Worm (Caenorhabditis elegans): Measurements from ENCODE around the gene acs-15.
"Not testable (repeated sequence)": the region's sequence is repeated elsewhere in the genome, so short reads cannot be mapped to it uniquely, and the experiment has no call there.

The acs-15 gene

DNA sequence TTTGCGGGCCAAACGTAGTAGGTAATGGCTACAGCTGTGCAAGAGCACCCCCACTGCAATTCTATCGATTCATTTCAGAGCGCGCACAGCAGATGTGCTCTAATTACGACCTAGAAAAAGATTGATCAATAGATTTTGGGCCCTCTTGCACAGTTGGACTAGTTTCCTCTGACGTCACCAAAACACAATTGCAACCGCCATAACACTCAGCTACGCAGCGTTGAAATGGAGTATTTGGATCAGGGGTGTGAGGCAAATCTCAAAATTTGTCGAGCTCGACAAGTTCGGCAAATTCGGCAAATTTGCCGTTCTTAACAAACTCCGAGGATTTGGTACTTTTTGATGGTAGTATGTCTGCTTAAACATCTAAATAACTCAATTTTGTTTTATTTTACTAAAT lies 34.1 kb downstream of the acs-15 start, which contains the start of gene fbxc-18:
fbxc-18 (minus strand) TSS at position 101 of the 400 bp plus-strand sequence.
- TF ChIP-seq tra-1 (GFP tag; IDR thresholded peaks at IDR 0.05); mes-2 (tag; optimal IDR thresholded peaks at IDR 0.05; ENCODE audit: poor library complexity, severe bottlenecking); nhr-48 (tag; optimal IDR thresholded peaks at IDR 0.05): not testable (repeated sequence)

DNA sequence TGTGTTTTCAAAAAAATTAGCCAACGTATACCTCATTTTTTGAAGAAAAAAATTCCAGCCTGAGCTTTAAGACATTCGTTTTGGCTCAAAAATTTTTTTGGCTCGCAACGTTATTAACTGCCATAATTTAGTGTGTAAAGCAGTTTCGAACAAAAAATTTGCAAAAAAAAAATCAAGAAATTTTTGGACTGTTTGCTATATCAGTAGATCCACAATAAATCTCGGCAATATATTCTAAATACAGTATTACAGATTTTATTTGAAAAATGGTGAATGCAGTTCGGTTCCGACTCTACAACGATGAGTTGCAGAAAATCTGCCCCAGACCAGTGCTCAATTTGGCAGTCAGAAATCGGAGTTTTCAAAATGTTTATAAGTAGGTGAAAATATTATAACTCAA lies 35.3 kb downstream of the acs-15 start, which contains the start of gene C32B5.6:
C32B5.6 (plus strand) TSS at position 301 of the 400 bp plus-strand sequence.
- TF ChIP-seq spr-1, nhr-11, ceh-82 (tag; optimal IDR thresholded peaks at IDR 0.05): not testable (repeated sequence)

DNA sequence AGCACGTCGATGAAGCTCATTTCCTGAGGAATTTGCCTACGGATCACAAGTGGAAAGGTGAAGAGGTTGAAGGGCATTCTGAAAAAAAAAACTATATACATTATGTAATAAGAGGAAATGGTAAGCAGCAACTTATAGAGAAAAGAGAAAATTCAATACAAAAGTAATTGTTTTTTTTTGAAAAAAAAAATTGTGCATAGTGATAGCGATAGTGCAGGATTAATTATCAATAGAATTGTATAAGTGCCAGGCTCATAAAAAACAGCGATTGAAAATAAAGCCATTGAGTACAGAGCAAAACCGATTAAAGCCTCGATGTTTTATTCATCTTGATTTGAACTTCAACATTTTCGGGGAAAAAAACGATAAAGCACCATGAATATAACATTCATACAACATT lies 40.0 kb downstream of the acs-15 start, which contains the start of gene C32B5.15:
C32B5.15 (minus strand) TSS at position 101 of the 400 bp plus-strand sequence.
- TF ChIP-seq arid-1 (GFP tag; conservative IDR thresholded peaks at IDR 0.05) (no peak), duxl-1 (tag; optimal IDR thresholded peaks at IDR 0.05; ENCODE audit: poor library complexity) (no peak), snpc-4 (tag; optimal IDR thresholded peaks at IDR 0.05) (no peak), lir-3 (tag; optimal IDR thresholded peaks at IDR 0.05) (no peak), nhr-25 (tag; optimal IDR thresholded peaks at IDR 0.05; ENCODE audit: borderline replicate concordance, insufficient read depth) (no peak), R02D3.7 (tag; optimal IDR thresholded peaks at IDR 0.05) (no peak), ceh-44 (GFP tag; IDR thresholded peaks at IDR 0.05) (no peak), egl-43 (GFP tag; IDR thresholded peaks at IDR 0.05) (no peak), aha-1 (tag) (no peak), mxl-3 (GFP tag; optimal IDR thresholded peaks at IDR 0.05) (no peak), ZK337.2 (GFP tag; IDR thresholded peaks at IDR 0.05) (no peak), ztf-11 (tag; optimal IDR thresholded peaks at IDR 0.05) (no peak)

DNA sequence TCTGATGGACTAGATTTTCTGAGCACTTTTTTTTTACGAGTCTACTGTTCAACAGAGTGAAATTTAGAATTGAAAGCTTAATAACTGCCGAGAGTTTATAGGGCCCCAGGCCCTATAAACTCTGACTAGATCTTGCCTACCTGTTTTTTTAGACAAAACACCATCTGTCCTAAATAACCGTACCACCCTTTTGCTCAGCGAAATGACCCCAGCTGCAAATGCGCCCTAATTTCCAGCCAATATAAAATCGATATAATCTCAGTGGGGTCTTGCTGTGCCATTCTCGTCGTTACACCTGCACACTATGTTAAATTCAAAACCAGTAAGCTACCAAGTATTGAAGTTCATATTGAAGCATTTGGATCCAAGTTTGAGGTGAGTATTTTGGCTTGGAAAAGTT lies 41.2 kb downstream of the acs-15 start, which contains the start of gene fbxc-14:
fbxc-14 (plus strand) TSS at position 301 of the 400 bp plus-strand sequence.
- TF ChIP-seq ztf-7 (tag; optimal IDR thresholded peaks at IDR 0.05), result no peak
- TF ChIP-seq mdl-1 (tag; optimal IDR thresholded peaks at IDR 0.05), result no peak
- no peak for TF ChIP-seq daf-12 (tag; optimal IDR thresholded peaks at IDR 0.05)

DNA sequence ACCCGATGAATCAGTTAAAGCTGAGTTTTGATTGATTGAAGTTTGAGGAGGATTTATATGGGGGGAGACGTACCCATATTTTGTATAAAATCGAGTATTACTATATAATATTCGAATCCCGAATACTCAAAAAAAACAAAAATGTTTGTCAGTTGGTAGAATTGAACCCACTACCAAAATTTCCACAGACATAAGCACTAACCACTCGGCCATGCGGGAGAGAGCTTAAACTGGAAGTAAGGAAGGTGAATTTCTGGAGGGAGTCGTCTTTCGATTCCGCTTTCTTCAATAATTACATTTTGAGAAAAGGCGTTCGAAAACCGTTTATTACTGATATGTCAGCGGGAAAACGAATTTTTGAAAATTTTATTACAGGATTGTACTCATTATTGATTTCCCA lies 44.3 kb downstream of the acs-15 start:
- TF ChIP-seq tra-1 (GFP tag; IDR thresholded peaks at IDR 0.05) (0 out of 2 replicates have a peak, but pooled peaks have one; percentile 18), dmd-6 (GFP tag; IDR thresholded peaks at IDR 0.05) (peak; percentile 39), F26F4.8 (GFP tag; conservative IDR thresholded peaks at IDR 0.05) (peak; percentile 68; the same call in 1 of the 2 replicates), vab-7 (GFP tag; IDR thresholded peaks at IDR 0.05) (peak; percentile 68), ZK337.2 (GFP tag; IDR thresholded peaks at IDR 0.05) (0 out of 2 replicates have a peak, but pooled peaks have one; percentile 51), madf-9 (GFP tag; conservative IDR thresholded peaks at IDR 0.05) (0 out of 2 replicates have a peak, but pooled peaks have one; percentile 22), lin-1 (GFP tag; IDR thresholded peaks at IDR 0.05) (peak; percentile 75; the same call in 1 of the 2 replicates), ctbp-1 (GFP tag; IDR thresholded peaks at IDR 0.05) (peak; percentile 69), D1046.2 (GFP tag; IDR thresholded peaks at IDR 0.05) (peak; percentile 80), dmd-8 (GFP tag; IDR thresholded peaks at IDR 0.05) (peak; percentile 66; the same call in 1 of the 2 replicates), snpc-1.2 (GFP tag; IDR thresholded peaks at IDR 0.05) (peak; percentile 64), lim-7 (GFP tag; IDR thresholded peaks at IDR 0.05) (peak; percentile 78), nhr-41 (GFP tag; IDR thresholded peaks at IDR 0.05) (0 out of 2 replicates have a peak, but pooled peaks have one; percentile 29), egl-43 (GFP tag; IDR thresholded peaks at IDR 0.05) (peak; percentile 74; the same call in 1 of the 2 replicates), madf-5 (GFP tag; IDR thresholded peaks at IDR 0.05) (0 out of 4 replicates have a peak, but pooled peaks of 1 of the 2 experiments have one; percentile 68), Y48G9A.11 (GFP tag; IDR thresholded peaks at IDR 0.05) (0 out of 2 replicates have a peak, but pooled peaks have one; percentile 31)
